Fruit fly (Drosophila melanogaster): ENCODE data around the gene Ddx1.

The Ddx1 gene

DNA sequence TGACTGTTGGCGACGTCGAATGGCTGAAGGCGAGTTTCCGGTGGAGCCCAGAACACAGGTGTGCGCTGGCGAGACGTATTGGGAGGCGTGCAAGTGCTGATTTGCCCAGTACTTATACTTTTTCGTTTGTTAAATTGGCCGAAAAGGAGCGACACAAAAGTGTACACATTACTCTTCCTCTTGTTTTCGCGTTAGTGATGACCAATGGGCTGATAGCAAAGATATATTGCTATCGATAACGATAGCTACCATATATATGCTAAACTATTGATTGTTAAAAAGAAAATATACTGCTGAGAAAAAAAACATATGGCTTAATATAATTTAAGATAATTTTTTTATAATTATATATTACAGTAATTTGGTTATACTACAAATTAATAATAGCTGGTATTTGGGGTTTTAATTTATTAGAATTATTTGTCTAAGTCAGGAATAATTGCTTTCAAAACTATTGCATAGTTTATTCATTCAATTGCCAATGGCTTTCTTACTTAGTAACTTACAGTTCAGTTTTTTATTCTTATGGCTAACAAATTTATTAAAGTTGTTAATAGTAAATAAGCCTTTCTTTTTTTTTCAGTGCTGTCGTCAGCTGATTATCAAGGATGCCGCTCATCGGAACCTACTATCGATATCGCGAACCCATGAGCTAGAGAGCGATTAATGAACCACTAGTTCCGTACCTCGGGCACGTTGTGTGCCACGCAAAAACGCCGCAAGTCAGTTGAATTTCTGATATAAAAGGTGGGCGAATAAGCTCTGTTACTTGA, 25.0 kb downstream of the Ddx1 start, which contains the start of the genes Hem and IleRS (continued):
- TF ChIP-seq CG7963 (GFP tag; IDR thresholded peaks at IDR 0.05; ENCODE audit: partially characterized antibody) (0 out of 3 replicates have a peak, but pooled peaks have one; percentile 43), Hr78 (GFP tag; optimal IDR thresholded peaks at IDR 0.05) (no peak), CG10366 (GFP tag; IDR thresholded peaks at IDR 0.05) (peak; percentile 92), dimm (GFP tag; IDR thresholded peaks at IDR 0.05) (peak; percentile 57), slp2 (GFP tag; optimal IDR thresholded peaks at IDR 0.05) (peak; percentile 79), vfl (GFP tag; optimal IDR thresholded peaks at IDR 0.05) (peak; percentile 73), gt (GFP tag; IDR thresholded peaks at IDR 0.05) (peak; percentile 51), CG13624 (GFP tag; optimal IDR thresholded peaks at IDR 0.05) (peak; percentile 90), lmd (GFP tag; IDR thresholded peaks at IDR 0.05) (peak; percentile 91), chif (GFP tag; optimal IDR thresholded peaks at IDR 0.05) (peak; percentile 82 to 91), hbn (GFP tag; IDR thresholded peaks at IDR 0.05; ENCODE audit: partially characterized antibody) (peak; percentile 53), phol (tag; optimal IDR thresholded peaks at IDR 0.05) (peak; percentile 95), CG2129 (GFP tag; IDR thresholded peaks at IDR 0.05; ENCODE audit: partially characterized antibody) (no peak; the same call in 1 of the 2 replicates), CG17912 (GFP tag; optimal IDR thresholded peaks at IDR 0.05) (peak; percentile 69), CG10543 (GFP tag; optimal IDR thresholded peaks at IDR 0.05) (peak; percentile 90), scrt (GFP tag; optimal IDR thresholded peaks at IDR 0.05) (no peak), CG33557 (GFP tag; optimal IDR thresholded peaks at IDR 0.05) (peak; percentile 89), Atf-2 (GFP tag; optimal IDR thresholded peaks at IDR 0.05) (peak; percentile 84), lola (GFP tag; optimal IDR thresholded peaks at IDR 0.05) (peak in 1 of 3 experiments; percentile 95), CG7786 (GFP tag; optimal IDR thresholded peaks at IDR 0.05) (peak; percentile 87), peb (GFP tag; IDR thresholded peaks at IDR 0.05) (peak; percentile 77), CG3838 (GFP tag; optimal IDR thresholded peaks at IDR 0.05) (peak; percentile 78), CG12391 (tag; optimal IDR thresholded peaks at IDR 0.05) (peak; percentile 98), gcm (GFP tag; optimal IDR thresholded peaks at IDR 0.05) (peak; percentile 91), cas (GFP tag; IDR thresholded peaks at IDR 0.05) (peak; percentile 68; the same call in 1 of the 2 replicates), Tbp (GFP tag; optimal IDR thresholded peaks at IDR 0.05) (no peak), CG12299 (tag; optimal IDR thresholded peaks at IDR 0.05) (peak; percentile 79), p53 (GFP tag; optimal IDR thresholded peaks at IDR 0.05) (peak; percentile 57), ap (GFP tag; IDR thresholded peaks at IDR 0.05) (peak; percentile 89), CG9876 (GFP tag; optimal IDR thresholded peaks at IDR 0.05) (peak; percentile 83), CG10979 (tag; optimal IDR thresholded peaks at IDR 0.05) (peak; percentile 93), sug (tag; optimal IDR thresholded peaks at IDR 0.05) (no peak), pita (GFP tag; optimal IDR thresholded peaks at IDR 0.05) (no peak), Doc2 (GFP tag; IDR thresholded peaks at IDR 0.05) (peak; percentile 51; the same call in 1 of the 2 replicates), Doc3 (GFP tag; IDR thresholded peaks at IDR 0.05; ENCODE audit: partially characterized antibody) (peak; percentile 62), onecut (GFP tag; IDR thresholded peaks at IDR 0.05) (peak; percentile 85), sisA (GFP tag; IDR thresholded peaks at IDR 0.05) (peak; percentile 88), Xrp1 (GFP tag; IDR thresholded peaks at IDR 0.05) (peak; percentile 95), CG7987 (GFP tag; optimal IDR thresholded peaks at IDR 0.05) (peak; percentile 58), ssp (GFP tag; IDR thresholded peaks at IDR 0.05) (peak; percentile 78), otp (GFP tag; IDR thresholded peaks at IDR 0.05) (peak; percentile 55; the same call in 1 of the 3 replicates), chinmo (GFP tag; IDR thresholded peaks at IDR 0.05; ENCODE audit: partially characterized antibody) (peak; percentile 86; the same call in 3 of the 4 replicates), bab2 (GFP tag; optimal IDR thresholded peaks at IDR 0.05) (peak; percentile 90)
